Worm (Caenorhabditis elegans): Measurements from ENCODE around the gene eea-1.

ce11 chrV:13468190-13468765 is 28.9 kb downstream of the eea-1 start, which contains the start of the genes F25H9.6 and F25H9.7:
- TF ChIP-seq dao-5 (tag; optimal IDR thresholded peaks at IDR 0.05) (no peak), him-1 (tag; optimal IDR thresholded peaks at IDR 0.05) (peak; percentile 80)

All from whole organism, L4/young adult.